Fruit fly (Drosophila melanogaster) whole organism, embryonic: Measurements from ENCODE around the gene ETHR.

ENCODE experiments used
- Aef1 ChIP-seq: fragments of 200-800 bp; sonication (Bioruptor generic); IDR thresholded peaks from 3 replicates; pipeline ENCODE4 v1.3.6; 2022; ENCODE audit warnings: missing biosample characterization, missing genetic modification characterization
- Atf3 ChIP-seq: fragments of 200-800 bp; sonication (Bioruptor generic); optimal IDR thresholded peaks from 3 replicates; lab custom pipeline; 2016; ENCODE audit warnings: missing biosample characterization, missing genetic modification characterization
- Atf6 ChIP-seq: fragments of 200-800 bp; sonication (Bioruptor generic); IDR thresholded peaks from 2 replicates; pipeline ENCODE4 v1.3.6; 2022; ENCODE audit warnings: missing biosample characterization, missing genetic modification characterization
- CG10267 ChIP-seq: fragments of 200-800 bp; sonication (Bioruptor generic); optimal IDR thresholded peaks from 2 replicates; lab custom pipeline; 2018; ENCODE audit warnings: missing biosample characterization, mild to moderate bottlenecking, missing genetic modification characterization, moderate library complexity
- CG12219 ChIP-seq: fragments of 200-800 bp; sonication (Bioruptor generic); optimal IDR thresholded peaks from 3 replicates; lab custom pipeline; 2018; ENCODE audit warnings: missing biosample characterization, mild to moderate bottlenecking, missing genetic modification characterization
- CG12391 ChIP-seq: fragments of 200-800 bp; sonication (Bioruptor generic); optimal IDR thresholded peaks from 3 replicates; lab custom pipeline; 2018; ENCODE audit warnings: missing biosample characterization, mild to moderate bottlenecking, missing genetic modification characterization, moderate library complexity
- CG13296 ChIP-seq: fragments of 200-800 bp; sonication (Bioruptor generic); optimal IDR thresholded peaks from 3 replicates; lab custom pipeline; 2018; ENCODE audit warnings: missing biosample characterization, mild to moderate bottlenecking, missing genetic modification characterization
- CG13424 ChIP-seq: fragments of 200-800 bp; sonication (Bioruptor generic); optimal IDR thresholded peaks from 2 replicates; lab custom pipeline; 2019; ENCODE audit warnings: missing biosample characterization, mild to moderate bottlenecking, missing genetic modification characterization, moderate library complexity
- CG15479 ChIP-seq: fragments of 200-800 bp; sonication (Bioruptor generic); optimal IDR thresholded peaks from 3 replicates; lab custom pipeline; 2019; ENCODE audit warnings: missing biosample characterization, mild to moderate bottlenecking, missing genetic modification characterization, moderate library complexity
- CG17186 ChIP-seq: fragments of 200-800 bp; sonication (Bioruptor generic); optimal IDR thresholded peaks from 3 replicates; lab custom pipeline; 2017; ENCODE audit warnings: missing biosample characterization, missing genetic modification reagents, missing genetic modification characterization
- CG2120 ChIP-seq: fragments of 200-800 bp; sonication (Bioruptor generic); optimal IDR thresholded peaks from 3 replicates; lab custom pipeline; 2016; ENCODE audit warnings: missing biosample characterization, missing genetic modification characterization
- CG31224 ChIP-seq: fragments of 200-800 bp; sonication (Bioruptor generic); IDR thresholded peaks from 2 replicates; pipeline ENCODE4 v1.3.6; 2022; ENCODE audit warnings: missing biosample characterization, missing genetic modification characterization
- CG3847 ChIP-seq: fragments of 200-800 bp; sonication (Bioruptor generic); IDR thresholded peaks from 2 replicates; pipeline ENCODE4 v1.3.6; 2022; ENCODE audit warnings: missing biosample characterization, missing genetic modification characterization
- CG4730 ChIP-seq: fragments of 200-800 bp; sonication (Bioruptor generic); IDR thresholded peaks from 2 replicates; pipeline ENCODE4 v1.3.6; 2022; ENCODE audit warnings: missing biosample characterization, missing genetic modification characterization
- CG6813 ChIP-seq: fragments of 200-800 bp; sonication (Bioruptor generic); optimal IDR thresholded peaks from 2 replicates; lab custom pipeline; 2017; ENCODE audit warnings: missing biosample characterization, missing genetic modification characterization, mild to moderate bottlenecking, moderate library complexity, missing genetic modification reagents
- CG7357 ChIP-seq: fragments of 200-800 bp; sonication (Bioruptor generic); IDR thresholded peaks from 3 replicates; pipeline ENCODE4 v1.3.6; 2022; ENCODE audit warnings: missing biosample characterization, missing genetic modification characterization
- CG7745 ChIP-seq: fragments of 200-800 bp; sonication (Bioruptor generic); optimal IDR thresholded peaks from 2 replicates; lab custom pipeline; 2018; ENCODE audit warnings: missing biosample characterization, mild to moderate bottlenecking, missing genetic modification characterization, moderate library complexity
- CG8290 ChIP-seq, 3 experiments: fragments of 200-800 bp; sonication (Bioruptor generic); optimal IDR thresholded peaks; 2 replicates each; lab custom pipeline; 2016 to 2019; ENCODE audit warnings: missing biosample characterization in 3 of 3, missing genetic modification characterization in 3 of 3, mild to moderate bottlenecking in 2 of 3, moderate library complexity in 1 of 3
- CG8924 ChIP-seq: fragments of 200-800 bp; optimal IDR thresholded peaks from 3 replicates; lab custom pipeline; 2019; ENCODE audit warnings: missing biosample characterization, mild to moderate bottlenecking, missing genetic modification characterization, moderate library complexity
- CoRest ChIP-seq: fragments of 200-800 bp; sonication (Bioruptor generic); optimal IDR thresholded peaks from 3 replicates; lab custom pipeline; 2018; ENCODE audit warnings: missing biosample characterization, mild to moderate bottlenecking, missing genetic modification characterization, moderate library complexity
- D19A ChIP-seq: fragments of 200-800 bp; optimal IDR thresholded peaks from 3 replicates; lab custom pipeline; 2019; ENCODE audit warnings: missing biosample characterization, mild to moderate bottlenecking, missing genetic modification characterization, moderate library complexity
- E2f2 ChIP-seq: fragments of 200-800 bp; sonication (Bioruptor generic); IDR thresholded peaks from 2 replicates; pipeline ENCODE4 v1.3.6; 2022; ENCODE audit warnings: missing biosample characterization, missing genetic modification characterization
- HLH3B ChIP-seq: fragments of 200-800 bp; sonication (Bioruptor generic); IDR thresholded peaks from 2 replicates; pipeline ENCODE4 v1.3.6; 2022; ENCODE audit warnings: missing biosample characterization, missing genetic modification characterization
- Lpt ChIP-seq: fragments of >200 bp; optimal IDR thresholded peaks from 2 replicates; lab custom pipeline; 2018; ENCODE audit warnings: missing biosample characterization, missing genetic modification characterization
- NC2α ChIP-seq: fragments of 200-800 bp; sonication (Bioruptor generic); optimal IDR thresholded peaks from 2 replicates; lab custom pipeline; 2016; ENCODE audit warnings: missing biosample characterization, missing genetic modification characterization
- PHDP ChIP-seq: fragments of 200-800 bp; sonication (Bioruptor generic); optimal IDR thresholded peaks from 3 replicates; lab custom pipeline; 2018; ENCODE audit warnings: missing biosample characterization, mild to moderate bottlenecking, missing genetic modification characterization, moderate library complexity
- Sry-β ChIP-seq: fragments of 200-800 bp; sonication (Bioruptor generic); optimal IDR thresholded peaks from 2 replicates; lab custom pipeline; 2018; ENCODE audit warnings: missing biosample characterization, mild to moderate bottlenecking, missing genetic modification characterization, moderate library complexity
- Usf ChIP-seq: fragments of 200-800 bp; sonication (Bioruptor generic); optimal IDR thresholded peaks from 2 replicates; lab custom pipeline; 2017; ENCODE audit warnings: missing genotype, missing biosample characterization, missing genetic modification characterization
- amos ChIP-seq: fragments of 200-800 bp; sonication (Bioruptor generic); IDR thresholded peaks from 2 replicates; pipeline ENCODE4 v1.3.6; 2022; ENCODE audit warnings: missing biosample characterization, missing genetic modification characterization; ENCODE audit not compliant: partially characterized antibody
- bab2 ChIP-seq: fragments of 200-800 bp; sonication (Bioruptor generic); optimal IDR thresholded peaks from 2 replicates; lab custom pipeline; 2016; ENCODE audit warnings: missing biosample characterization, missing genetic modification characterization
- bigmax ChIP-seq: fragments of 200-800 bp; sonication (Bioruptor generic); optimal IDR thresholded peaks from 2 replicates; lab custom pipeline; 2018; ENCODE audit warnings: missing biosample characterization, mild to moderate bottlenecking, missing genetic modification characterization
- chinmo ChIP-seq: fragments of 200-800 bp; sonication (Bioruptor generic); IDR thresholded peaks from 4 replicates; pipeline ENCODE4 v1.3.6; 2022; ENCODE audit warnings: missing biosample characterization, missing genetic modification characterization; ENCODE audit not compliant: partially characterized antibody
- dpn ChIP-seq, 2 experiments: fragments of 200-800 bp; sonication (Bioruptor generic); optimal IDR thresholded peaks; 3 replicates each; lab custom pipeline; 2016; ENCODE audit warnings: missing biosample characterization in 2 of 2, missing genetic modification characterization in 2 of 2
- eve ChIP-seq, 2 experiments: fragments of >200 bp; optimal IDR thresholded peaks; 2 replicates each; lab custom pipeline; 2017; ENCODE audit warnings: missing biosample characterization in 2 of 2, missing genetic modification characterization in 2 of 2
- fd102C ChIP-seq: fragments of 200-800 bp; sonication (Bioruptor generic); optimal IDR thresholded peaks from 2 replicates; lab custom pipeline; 2018; ENCODE audit warnings: missing biosample characterization, mild to moderate bottlenecking, missing genetic modification characterization, moderate library complexity
- fd3F ChIP-seq: fragments of 200-800 bp; sonication (Bioruptor generic); optimal IDR thresholded peaks from 2 replicates; lab custom pipeline; 2018; ENCODE audit warnings: missing biosample characterization, mild to moderate bottlenecking, missing genetic modification characterization, moderate library complexity
- fu2 ChIP-seq: fragments of 200-800 bp; sonication (Bioruptor generic); optimal IDR thresholded peaks from 2 replicates; lab custom pipeline; 2016; ENCODE audit warnings: missing biosample characterization, missing genetic modification characterization
- klu ChIP-seq: fragments of 200-800 bp; sonication (Bioruptor generic); IDR thresholded peaks from 2 replicates; pipeline ENCODE4 v1.3.6; 2022; ENCODE audit warnings: missing biosample characterization, missing genetic modification characterization
- p53 ChIP-seq: fragments of 200-800 bp; sonication (Bioruptor generic); optimal IDR thresholded peaks from 2 replicates; lab custom pipeline; 2016; ENCODE audit warnings: missing biosample characterization, missing genetic modification characterization
- pan ChIP-seq, 4 experiments: fragments of >200 bp in 3 of 4; fragments of 200-800 bp in 1 of 4; sonication (Bioruptor generic) in 1 of 4; optimal IDR thresholded peaks in 3 of 4; IDR thresholded peaks in 1 of 4; 2 replicates each; pipeline versions ENCODE4 v1.3.6 to Lab custom; 2017 to 2022; ENCODE audit warnings: missing biosample characterization in 2 of 4, missing genetic modification characterization in 2 of 4, mixed read lengths in 1 of 4
- pnt ChIP-seq: fragments of 200-800 bp; sonication (Bioruptor generic); optimal IDR thresholded peaks from 3 replicates; lab custom pipeline; 2016; ENCODE audit warnings: missing biosample characterization, missing genetic modification characterization
- prd ChIP-seq, 3 experiments: fragments of >200 bp in 2 of 3; fragments of 200-800 bp in 1 of 3; sonication (Bioruptor generic) in 1 of 3; optimal IDR thresholded peaks in 2 of 3; IDR thresholded peaks in 1 of 3; 2 replicates in 2 of 3; 3 replicates in 1 of 3; pipeline versions ENCODE4 v1.3.6 to Lab custom; 2017 to 2022; ENCODE audit warnings: missing biosample characterization in 1 of 3, missing genetic modification characterization in 1 of 3
- rib ChIP-seq: fragments of 200-800 bp; sonication (Bioruptor generic); IDR thresholded peaks from 2 replicates; pipeline ENCODE4 v1.3.6; 2022; ENCODE audit warnings: missing biosample characterization, missing genetic modification characterization
- shn ChIP-seq: fragments of 200-800 bp; sonication (Bioruptor generic); optimal IDR thresholded peaks from 3 replicates; lab custom pipeline; 2016; ENCODE audit warnings: missing biosample characterization, missing genetic modification characterization
- tup ChIP-seq: fragments of 200-800 bp; sonication (Bioruptor generic); optimal IDR thresholded peaks from 2 replicates; lab custom pipeline; 2016; ENCODE audit warnings: missing biosample characterization, mild to moderate bottlenecking, missing genetic modification characterization, moderate library complexity
- usp ChIP-seq: fragments of >200 bp; optimal IDR thresholded peaks from 2 replicates; lab custom pipeline; 2017; ENCODE audit warnings: missing biosample characterization, missing genetic modification characterization
- vfl ChIP-seq: fragments of 200-800 bp; sonication (Bioruptor generic); optimal IDR thresholded peaks from 2 replicates; lab custom pipeline; 2016; ENCODE audit warnings: missing biosample characterization, missing genetic modification characterization
- zen ChIP-seq: fragments of 200-800 bp; sonication (Bioruptor generic); optimal IDR thresholded peaks from 3 replicates; lab custom pipeline; 2018; ENCODE audit warnings: missing biosample characterization, mild to moderate bottlenecking, missing genetic modification characterization, moderate library complexity
- zfh1 ChIP-seq: fragments of 200-800 bp; sonication (Bioruptor generic); IDR thresholded peaks from 3 replicates; pipeline ENCODE4 v1.3.6; 2022; ENCODE audit warnings: missing biosample characterization, missing genetic modification characterization

ETHR gene

DNA sequence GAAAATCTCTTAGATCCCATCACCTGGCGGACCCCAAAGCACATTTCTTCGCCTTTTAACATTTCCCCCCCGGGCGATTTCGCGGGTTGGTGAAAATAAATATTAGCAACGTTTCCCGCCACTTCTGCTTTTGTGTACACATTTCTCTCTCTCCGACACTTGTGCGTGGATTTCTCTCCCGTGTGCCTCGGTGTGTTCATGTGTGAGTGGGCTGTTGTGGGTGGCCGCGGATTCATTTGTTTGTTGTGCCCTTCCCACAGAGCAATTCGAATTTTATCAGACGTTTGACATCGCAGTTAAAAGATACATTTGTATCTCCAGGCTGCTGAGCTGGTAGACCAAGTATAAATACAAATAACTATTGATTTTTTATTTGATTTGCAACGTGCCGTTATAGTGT lies 22.6 kb upstream of the ETHR start (continued):
- TF ChIP-seq tup: no peak
- no peak for TF ChIP-seq CG31224 (GFP tag; lab: Robert Waterston, UW)
- TF ChIP-seq D19A: peak; percentile 42
- TF ChIP-seq CG15479: no peak
- TF ChIP-seq CG12219 (GFP tag; lab: Kevin White, UChicago): no peak
- peak in 1 of 2 experiments; percentile 24 for TF ChIP-seq dpn (GFP tag; optimal IDR thresholded peaks at IDR 0.05; lab: Kevin White, UChicago)
- TF ChIP-seq pan (optimal IDR thresholded peaks at IDR 0.05; lab: Kevin White, UChicago): no peak
- TF ChIP-seq pan (GFP tag; optimal IDR thresholded peaks at IDR 0.05 in 1 of 2, IDR thresholded peaks at IDR 0.05 in 1 of 2): peak in 1 of 2 experiments; percentile 51
- 0 out of 2 replicates have a peak, but pooled peaks have one; percentile 26 for TF ChIP-seq CG3847 (GFP tag; lab: Robert Waterston, UW)
- TF ChIP-seq amos (GFP tag; lab: Robert Waterston, UW): no peak
- peak; percentile 25 for TF ChIP-seq CG12391 (tag; lab: Kevin White, UChicago)
- no peak for TF ChIP-seq Aef1
- TF ChIP-seq p53: no peak
- TF ChIP-seq CoRest: peak; percentile 13
- peak; percentile 34 for TF ChIP-seq CG6813
- no peak for TF ChIP-seq Sry-β (GFP tag; lab: Kevin White, UChicago)
- TF ChIP-seq bigmax (GFP tag; lab: Kevin White, UChicago): no peak
- TF ChIP-seq CG7357 (GFP tag; lab: Robert Waterston, UW): no peak
- no peak for TF ChIP-seq Usf (GFP tag; lab: Kevin White, UChicago)
- no peak for TF ChIP-seq CG4730 (GFP tag; lab: Robert Waterston, UW)
- TF ChIP-seq E2f2: peak; percentile 23; the same call in 1 of the 2 replicates
- no peak for TF ChIP-seq CG10267
- TF ChIP-seq CG8290 (GFP tag; optimal IDR thresholded peaks at IDR 0.05; lab: Kevin White, UChicago): no peak
- TF ChIP-seq CG8290 (tag; optimal IDR thresholded peaks at IDR 0.05; lab: Kevin White, UChicago): no peak
- no peak for TF ChIP-seq Atf3 (GFP tag; lab: Kevin White, UChicago)
- peak; percentile 38; the same call in 2 of the 3 replicates for TF ChIP-seq zfh1 (GFP tag; lab: Robert Waterston, UW)
- TF ChIP-seq zen (tag; lab: Kevin White, UChicago): no peak
- TF ChIP-seq CG13296 (GFP tag; lab: Kevin White, UChicago): no peak
- peak; percentile 8; the same call in 1 of the 2 replicates for TF ChIP-seq klu (GFP tag; lab: Robert Waterston, UW)
- peak; percentile 67; the same call in 1 of the 2 replicates for TF ChIP-seq rib (GFP tag; lab: Robert Waterston, UW)
- peak; percentile 51 for TF ChIP-seq CG2120
- peak; percentile 26 for TF ChIP-seq CG13424 (tag; lab: Kevin White, UChicago)
- no peak for TF ChIP-seq eve (GFP tag; optimal IDR thresholded peaks at IDR 0.05; lab: Kevin White, UChicago)
- no peak for TF ChIP-seq fu2 (GFP tag; lab: Kevin White, UChicago)
- TF ChIP-seq vfl (GFP tag; lab: Kevin White, UChicago): no peak
- TF ChIP-seq shn (GFP tag; lab: Kevin White, UChicago): no peak
- TF ChIP-seq bab2 (GFP tag; lab: Kevin White, UChicago): no peak
- TF ChIP-seq CG8924 (tag; lab: Kevin White, UChicago): no peak
- no peak for TF ChIP-seq Atf6 (GFP tag; lab: Robert Waterston, UW)
- TF ChIP-seq usp (GFP tag; lab: Kevin White, UChicago): no peak
- TF ChIP-seq fd3F: no peak
- no peak for TF ChIP-seq pnt (GFP tag; lab: Kevin White, UChicago)
- TF ChIP-seq Lpt (GFP tag; lab: Kevin White, UChicago): no peak
- no peak for TF ChIP-seq prd (optimal IDR thresholded peaks at IDR 0.05; lab: Kevin White, UChicago)
- peak; percentile 40; the same call in 1 of the 3 replicates for TF ChIP-seq prd (GFP tag; IDR thresholded peaks at IDR 0.05; lab: Robert Waterston, UW)
- TF ChIP-seq PHDP (tag; lab: Kevin White, UChicago): no peak
- no peak for TF ChIP-seq NC2α (GFP tag; lab: Kevin White, UChicago)
- peak; percentile 53; the same call in 1 of the 4 replicates for TF ChIP-seq chinmo
- no peak for TF ChIP-seq fd102C (GFP tag; lab: Kevin White, UChicago)
- no peak for TF ChIP-seq CG17186 (GFP tag; lab: Kevin White, UChicago)
- TF ChIP-seq CG7745 (tag; lab: Kevin White, UChicago): no peak
- TF ChIP-seq HLH3B: 0 out of 2 replicates have a peak, but pooled peaks have one; percentile 36
